Worm (Caenorhabditis elegans) whole organism, L4 larva: Measurements from ENCODE around the gene npp-24.

Source experiments
- aha-1 ChIP-seq: fragments of 150-350 bp; peaks from one replicate; lab custom pipeline; 2014; ENCODE audit warnings: missing biosample characterization, missing genetic modification characterization
- fkh-10 ChIP-seq: fragments of 150-350 bp; optimal IDR thresholded peaks from 2 replicates; lab custom pipeline; 2014; ENCODE audit warnings: missing biosample characterization, missing genetic modification reagents, missing genetic modification characterization
- fos-1 ChIP-seq: fragments of 150-350 bp; optimal IDR thresholded peaks from 2 replicates; lab custom pipeline; 2014; ENCODE audit warnings: missing biosample characterization, missing genetic modification characterization
- lin-15B ChIP-seq: fragments of 150-350 bp; sonication (generic microtip); optimal IDR thresholded peaks from 3 replicates; lab custom pipeline; 2014; ENCODE audit warnings: missing biosample characterization, missing genetic modification characterization
- lsy-2 ChIP-seq, 2 experiments: fragments of 150-350 bp in 1 of 2; sonication (generic microtip) in 1 of 2; optimal IDR thresholded peaks; 2 replicates each; lab custom pipeline; 2014 to 2017; ENCODE audit warnings: missing biosample characterization in 2 of 2, missing genetic modification characterization in 2 of 2
- nhr-25 ChIP-seq: sonication (generic microtip); optimal IDR thresholded peaks from 2 replicates; lab custom pipeline; 2017; ENCODE audit warnings: missing genetic modification characterization, mild to moderate bottlenecking, missing compliant biosample characterization, antibody characterized with exemption, moderate library complexity, borderline replicate concordance; ENCODE audit not compliant: insufficient read depth
- pha-4 ChIP-seq, 2 experiments: fragments of 150-350 bp in 1 of 2; fragments of 200-800 bp in 1 of 2; sonication (Bioruptor generic) in 1 of 2; IDR thresholded peaks in 1 of 2; optimal IDR thresholded peaks in 1 of 2; 2 replicates each; pipeline versions ENCODE4 v1.3.6 to Lab custom; 2014 to 2022; ENCODE audit warnings: missing genetic modification characterization in 2 of 2, missing genetic modification reagents in 2 of 2, missing biosample characterization in 1 of 2, missing compliant biosample characterization in 1 of 2
- tra-1 ChIP-seq: fragments of 200-800 bp; sonication (Bioruptor generic); IDR thresholded peaks from 2 replicates; pipeline ENCODE4 v1.3.6; 2022; ENCODE audit warnings: missing genetic modification reagents, missing genetic modification characterization, missing compliant biosample characterization
- unc-39 ChIP-seq: sonication (generic microtip); optimal IDR thresholded peaks from 2 replicates; lab custom pipeline; 2017; ENCODE audit warnings: missing biosample characterization, missing genetic modification characterization
- ztf-11 ChIP-seq: fragments of 150-350 bp; optimal IDR thresholded peaks from 2 replicates; lab custom pipeline; 2014; ENCODE audit warnings: missing biosample characterization, missing genetic modification characterization

ce11 chrII:5555522-5555921 is 49.9 kb downstream of the npp-24 start:
- TF ChIP-seq unc-39 = no peak
- TF ChIP-seq nhr-25 (tag; lab: Kevin White, UChicago) = no peak
- no peak for TF ChIP-seq ztf-11 (tag; lab: Kevin White, UChicago)
- TF ChIP-seq lsy-2 (tag; optimal IDR thresholded peaks at IDR 0.05; lab: Kevin White, UChicago) = no peak
- no peak for TF ChIP-seq lin-15B (tag; lab: Kevin White, UChicago)
- no peak for TF ChIP-seq aha-1 (tag; lab: Kevin White, UChicago)
- TF ChIP-seq fkh-10 (GFP tag; lab: Kevin White, UChicago) = no peak
- no peak for TF ChIP-seq fos-1 (tag; lab: Kevin White, UChicago)
- no peak for TF ChIP-seq pha-4 (GFP tag; IDR thresholded peaks at IDR 0.05; lab: Robert Waterston, UW)
- no peak for TF ChIP-seq pha-4 (tag; optimal IDR thresholded peaks at IDR 0.05; lab: Kevin White, UChicago)
- TF ChIP-seq tra-1 (GFP tag; lab: Robert Waterston, UW) = no peak
